Worm (Caenorhabditis elegans): ENCODE measurements around the gene W06E11.1.
"Not testable (repeated sequence)": the region's sequence is repeated elsewhere in the genome, so short reads cannot be mapped to it uniquely, and the experiment has no call there.

DNA sequence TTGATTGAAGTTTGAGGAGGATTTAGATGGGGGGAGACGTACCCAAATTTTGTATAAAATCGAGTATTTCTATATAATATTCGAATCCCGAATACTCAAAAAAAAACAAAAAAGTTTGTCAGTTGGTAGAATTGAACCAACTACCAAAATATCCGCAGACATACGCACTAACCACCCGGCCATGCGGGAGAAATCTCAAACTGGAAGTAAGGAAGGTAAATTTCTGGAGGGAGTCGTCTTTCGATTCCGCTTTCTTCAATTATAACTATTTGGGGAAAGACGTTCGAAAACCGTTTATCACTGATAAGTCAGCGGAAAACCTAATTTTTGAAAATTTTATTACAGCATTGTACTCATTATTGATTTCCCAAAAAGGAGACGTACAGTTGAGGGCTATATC, 12.9 kb upstream of the W06E11.1 start:
- not testable (repeated sequence) for TF ChIP-seq cog-1 (tag; optimal IDR thresholded peaks at IDR 0.05); med-1 (GFP tag; optimal IDR thresholded peaks at IDR 0.05; ENCODE audit: insufficient read depth); ztf-29 (GFP tag; IDR thresholded peaks at IDR 0.05)
- TF ChIP-seq flt-1 (GFP tag; IDR thresholded peaks at IDR 0.05) (peak; percentile 73), tab-1 (GFP tag; IDR thresholded peaks at IDR 0.05) (peak; percentile 10; the same call in 1 of the 2 replicates), ref-1 (GFP tag; conservative IDR thresholded peaks at IDR 0.05) (0 out of 2 replicates have a peak, but pooled peaks have one; percentile 16), klf-2 (GFP tag; conservative IDR thresholded peaks at IDR 0.05) (peak; percentile 51; the same call in 1 of the 2 replicates)

Data from whole organism, midembryonic.